Fruit fly (Drosophila melanogaster): Measurements from ENCODE around the gene CG15025.
A peak's percentile ranks its signal among the peaks of the same experiment; 100 is the strongest.

Gene CG15025

dm6 chr3R:19490996-19491395 lies at the start of gene CG15025 (continued):
- TF ChIP-seq CG18476 (GFP tag; optimal IDR thresholded peaks at IDR 0.05) (no peak), dmrt11E (tag; optimal IDR thresholded peaks at IDR 0.05) (no peak), sens (GFP tag) (peak; percentile 84), cg (GFP tag; optimal IDR thresholded peaks at IDR 0.05) (no peak), croc (GFP tag; conservative IDR thresholded peaks at IDR 0.05) (no peak), bcd (GFP tag; optimal IDR thresholded peaks at IDR 0.05) (peak; percentile 29), Drgx (GFP tag; IDR thresholded peaks at IDR 0.05) (no peak), tx (GFP tag; optimal IDR thresholded peaks at IDR 0.05) (no peak), Kr (GFP tag; optimal IDR thresholded peaks at IDR 0.05) (no peak), scrt (GFP tag; optimal IDR thresholded peaks at IDR 0.05) (no peak), tll (GFP tag; optimal IDR thresholded peaks at IDR 0.05) (no peak), exex (tag; optimal IDR thresholded peaks at IDR 0.05) (no peak), Oli (tag; optimal IDR thresholded peaks at IDR 0.05) (no peak), CG9817 (tag; optimal IDR thresholded peaks at IDR 0.05) (peak; percentile 50), Gsc (GFP tag; IDR thresholded peaks at IDR 0.05) (no peak), CG15601 (tag; optimal IDR thresholded peaks at IDR 0.05) (peak; percentile 2), schlank (tag; optimal IDR thresholded peaks at IDR 0.05) (no peak), hkb (optimal IDR thresholded peaks at IDR 0.05) (no peak), hkb (GFP tag; IDR thresholded peaks at IDR 0.05) (no peak)

- TF ChIP-seq CG11456 (GFP tag; IDR thresholded peaks at IDR 0.05), result 0 out of 3 replicates have a peak, but pooled peaks have one; percentile 35
- no peak for TF ChIP-seq inv (GFP tag; IDR thresholded peaks at IDR 0.05; ENCODE audit: partially characterized antibody)
- TF ChIP-seq CG1602 (GFP tag; optimal IDR thresholded peaks at IDR 0.05), result no peak
These were observed 33.6 kb upstream of the CG15025 start for dm6 chr3R:19524486-19524885.

dm6 chr3R:19510338-19511130 lies 19.6 kb upstream of the CG15025 start:
- TF ChIP-seq CG3163 (GFP tag; optimal IDR thresholded peaks at IDR 0.05) (no peak), CG3726 (GFP tag; IDR thresholded peaks at IDR 0.05) (no peak), kni (GFP tag; optimal IDR thresholded peaks at IDR 0.05) (peak; percentile 32), p53 (GFP tag; optimal IDR thresholded peaks at IDR 0.05) (no peak), nerfin-1 (tag; optimal IDR thresholded peaks at IDR 0.05) (no peak), Aef1 (GFP tag; IDR thresholded peaks at IDR 0.05) (no peak), scrt (GFP tag; optimal IDR thresholded peaks at IDR 0.05) (peak; percentile 35), sr (GFP tag; IDR thresholded peaks at IDR 0.05) (0 out of 3 replicates have a peak, but pooled peaks have one; percentile 51), CG1603 (tag; optimal IDR thresholded peaks at IDR 0.05) (no peak), oc (tag; optimal IDR thresholded peaks at IDR 0.05) (peak; percentile 94), CG13287 (GFP tag; IDR thresholded peaks at IDR 0.05; ENCODE audit: partially characterized antibody) (peak; percentile 14; the same call in 1 of the 2 replicates), Blimp-1 (GFP tag; optimal IDR thresholded peaks at IDR 0.05) (peak; percentile 5), chinmo (GFP tag; IDR thresholded peaks at IDR 0.05; ENCODE audit: partially characterized antibody) (0 out of 4 replicates have a peak, but pooled peaks have one; percentile 37), sd (tag; optimal IDR thresholded peaks at IDR 0.05) (peak; percentile 72), CG1832 (GFP tag; optimal IDR thresholded peaks at IDR 0.05) (no peak), shn (GFP tag; optimal IDR thresholded peaks at IDR 0.05) (no peak), CG1024 (GFP tag; IDR thresholded peaks at IDR 0.05) (no peak), lola (GFP tag; optimal IDR thresholded peaks at IDR 0.05) (no peak), Hr51 (GFP tag; optimal IDR thresholded peaks at IDR 0.05) (no peak), CG8924 (tag; optimal IDR thresholded peaks at IDR 0.05) (no peak), abd-A (tag; optimal IDR thresholded peaks at IDR 0.05) (peak; percentile 45), CTCF (GFP tag; optimal IDR thresholded peaks at IDR 0.05) (no peak), klu (GFP tag; IDR thresholded peaks at IDR 0.05) (no peak), tll (GFP tag; optimal IDR thresholded peaks at IDR 0.05) (no peak), CG9727 (GFP tag; optimal IDR thresholded peaks at IDR 0.05) (no peak), CG10543 (GFP tag; optimal IDR thresholded peaks at IDR 0.05) (no peak), da (GFP tag; optimal IDR thresholded peaks at IDR 0.05) (no peak)

Data from whole organism, embryonic.